Worm (Caenorhabditis elegans) whole organism, L1 larva: Measurements from ENCODE around the gene F01F1.3.

Experiments used
- ceh-82 ChIP-seq, 3 experiments: fragments of 150-350 bp in 1 of 3; sonication (generic microtip) in 2 of 3; optimal IDR thresholded peaks; 2 replicates each; lab custom pipeline; 2014 to 2017; ENCODE audit warnings: missing biosample characterization in 3 of 3, missing genetic modification characterization in 3 of 3
- hlh-17 ChIP-seq: fragments of 200-800 bp; sonication (Bioruptor generic); optimal IDR thresholded peaks from 2 replicates; lab custom pipeline; 2018; ENCODE audit warnings: missing genetic modification characterization, mild to moderate bottlenecking, missing compliant biosample characterization, moderate library complexity, borderline replicate concordance
- jun-1 ChIP-seq: fragments of 150-350 bp; optimal IDR thresholded peaks from 2 replicates; lab custom pipeline; 2014; ENCODE audit warnings: missing biosample characterization, missing genetic modification reagents, missing genetic modification characterization
- lin-35 ChIP-seq, 2 experiments: fragments of 150-350 bp; optimal IDR thresholded peaks; 2 replicates each; lab custom pipeline; 2014; ENCODE audit warnings: missing biosample characterization in 2 of 2, missing genetic modification characterization in 2 of 2, missing genetic modification reagents in 2 of 2
- lin-39 ChIP-seq: fragments of 150-350 bp; optimal IDR thresholded peaks from 2 replicates; lab custom pipeline; 2014; ENCODE audit warnings: missing biosample characterization, missing genetic modification reagents, missing genetic modification characterization
- snpc-4 ChIP-seq: fragments of 150-350 bp; optimal IDR thresholded peaks from 2 replicates; lab custom pipeline; 2014; ENCODE audit warnings: missing biosample characterization, missing genetic modification characterization
- unc-130 ChIP-seq: fragments of 150-350 bp; optimal IDR thresholded peaks from 2 replicates; lab custom pipeline; 2017; ENCODE audit warnings: missing biosample characterization, missing genetic modification characterization, inconsistent platforms
- ztf-11 ChIP-seq, 2 experiments: sonication (generic microtip); optimal IDR thresholded peaks; 2 replicates each; lab custom pipeline; 2016 to 2017; ENCODE audit warnings: missing genetic modification characterization in 2 of 2, missing biosample characterization in 1 of 2, missing compliant biosample characterization in 1 of 2

ce11 chrIII:5917365-5917958 lies 45.7 kb downstream of the F01F1.3 start:
- TF ChIP-seq ceh-82 (tag; optimal IDR thresholded peaks at IDR 0.05; lab: Kevin White, UChicago) (no peak), lin-35 (GFP tag; optimal IDR thresholded peaks at IDR 0.05; lab: Kevin White, UChicago) (peak in 1 of 2 experiments; percentile 57), jun-1 (tag; lab: Kevin White, UChicago) (no peak), unc-130 (tag; lab: Kevin White, UChicago) (no peak), hlh-17 (GFP tag; lab: Kevin White, UChicago) (no peak), ztf-11 (tag; optimal IDR thresholded peaks at IDR 0.05; lab: Kevin White, UChicago) (no peak), snpc-4 (no peak), lin-39 (tag; lab: Kevin White, UChicago) (no peak)
